Worm (Caenorhabditis elegans) whole organism, early embryonic: Measurements from ENCODE around the gene C16C10.13.

ENCODE experiments used
- B0310.2 ChIP-seq: sonication (generic microtip); optimal IDR thresholded peaks from 2 replicates; lab custom pipeline; 2016; ENCODE audit warnings: mild to moderate bottlenecking, missing genetic modification characterization, missing compliant biosample characterization
- F13C5.2 ChIP-seq: sonication (generic microtip); optimal IDR thresholded peaks from 2 replicates; lab custom pipeline; 2017; ENCODE audit warnings: mild to moderate bottlenecking, missing genetic modification characterization, inconsistent platforms, missing compliant biosample characterization
- aly-1 ChIP-seq: sonication (generic microtip); optimal IDR thresholded peaks from 2 replicates; lab custom pipeline; 2016; ENCODE audit warnings: missing genetic modification characterization, missing compliant biosample characterization
- ama-1 ChIP-seq: fragments of 150-350 bp; optimal IDR thresholded peaks from 2 replicates; lab custom pipeline; 2014
- ceh-13 ChIP-seq: fragments of 200-800 bp; sonication (Bioruptor generic); optimal IDR thresholded peaks from 2 replicates; lab custom pipeline; 2018; ENCODE audit warnings: mild to moderate bottlenecking, missing genetic modification characterization, missing compliant biosample characterization
- ceh-36 ChIP-seq: sonication (generic microtip); optimal IDR thresholded peaks from 2 replicates; lab custom pipeline; 2016; ENCODE audit warnings: missing genetic modification characterization, inconsistent platforms, missing compliant biosample characterization
- ets-7 ChIP-seq: sonication (generic microtip); optimal IDR thresholded peaks from 2 replicates; lab custom pipeline; 2016; ENCODE audit warnings: missing genotype, missing genetic modification characterization, missing compliant biosample characterization
- flt-1 ChIP-seq: fragments of 200-800 bp; sonication (Bioruptor generic); IDR thresholded peaks from 2 replicates; pipeline ENCODE4 v1.3.6; 2022; ENCODE audit warnings: missing genetic modification characterization, missing compliant biosample characterization
- hmbx-1 ChIP-seq: sonication (generic microtip); optimal IDR thresholded peaks from 2 replicates; lab custom pipeline; 2016; ENCODE audit warnings: mild to moderate bottlenecking, missing genetic modification characterization, missing compliant biosample characterization
- hmg-4 ChIP-seq: fragments of 200-800 bp; sonication (Bioruptor generic); optimal IDR thresholded peaks from 2 replicates; lab custom pipeline; 2018; ENCODE audit warnings: mild to moderate bottlenecking, missing genetic modification characterization, missing compliant biosample characterization
- hnd-1 ChIP-seq: sonication (generic microtip); optimal IDR thresholded peaks from 2 replicates; lab custom pipeline; 2016; ENCODE audit warnings: missing genetic modification characterization, missing compliant biosample characterization
- pes-1 ChIP-seq: fragments of 200-800 bp; sonication (Bioruptor generic); IDR thresholded peaks from 2 replicates; pipeline ENCODE4 v1.3.6; 2022; ENCODE audit warnings: missing genetic modification reagents, missing genetic modification characterization, missing compliant biosample characterization
- scrt-1 ChIP-seq: fragments of 200-800 bp; sonication (Bioruptor generic); IDR thresholded peaks from 2 replicates; pipeline ENCODE4 v1.3.6; 2022; ENCODE audit warnings: missing genetic modification characterization, missing compliant biosample characterization
- sea-1 ChIP-seq: fragments of 200-800 bp; sonication (Bioruptor generic); conservative IDR thresholded peaks from 2 replicates; pipeline ENCODE4 v1.3.6; 2022; ENCODE audit warnings: missing genetic modification characterization, missing compliant biosample characterization
- tbx-11 ChIP-seq: fragments of 200-800 bp; sonication (Bioruptor generic); IDR thresholded peaks from 2 replicates; pipeline ENCODE4 v1.3.6; 2022; ENCODE audit warnings: missing genetic modification characterization, missing compliant biosample characterization
- tbx-37 ChIP-seq: fragments of 200-800 bp; sonication (Bioruptor generic); conservative IDR thresholded peaks from 2 replicates; pipeline ENCODE4 v1.3.6; 2022; ENCODE audit warnings: missing genetic modification reagents, missing genetic modification characterization, missing compliant biosample characterization
- tra-4 ChIP-seq: sonication (generic microtip); optimal IDR thresholded peaks from 2 replicates; lab custom pipeline; 2017; ENCODE audit warnings: missing genetic modification characterization, missing compliant biosample characterization

The C16C10.13 gene

DNA sequence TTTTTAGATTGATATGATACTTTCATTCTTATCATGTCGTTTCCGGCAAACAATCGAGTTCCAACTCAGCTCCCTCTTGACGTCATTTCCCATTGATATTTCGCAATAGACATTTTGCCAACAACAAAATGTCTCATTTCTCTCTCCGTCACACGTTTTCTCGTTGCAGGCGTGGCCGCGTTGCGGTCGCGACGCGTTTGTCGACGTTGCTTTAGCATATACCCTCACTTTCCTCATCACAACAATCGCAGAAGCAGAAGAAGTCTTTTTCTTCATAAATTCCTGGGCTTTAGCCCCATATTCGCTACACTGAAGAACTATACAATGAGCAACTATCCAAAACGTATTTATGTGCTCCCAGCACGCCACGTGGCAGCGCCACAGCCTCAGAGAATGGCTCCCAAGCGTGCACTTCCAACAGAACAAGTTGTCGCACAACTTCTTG is 17.4 kb downstream of the C16C10.13 start, which contains the start of gene xbp-1:
TSS of gene xbp-1 (plus strand) at position 151 of the 445 bp plus-strand sequence.
- TF ChIP-seq tbx-11 (GFP tag; lab: Robert Waterston, UW) (no peak), sea-1 (GFP tag; lab: Robert Waterston, UW) (0 out of 2 replicates have a peak, but pooled peaks have one; percentile 21), hmg-4 (GFP tag; lab: Kevin White, UChicago) (peak; percentile 42), aly-1 (tag; lab: Kevin White, UChicago) (peak; percentile 15), flt-1 (GFP tag; lab: Robert Waterston, UW) (no peak), hnd-1 (tag; lab: Kevin White, UChicago) (no peak), F13C5.2 (tag; lab: Kevin White, UChicago) (peak; percentile 63), B0310.2 (peak; percentile 62), ama-1 (lab: Kevin White, UChicago) (peak; percentile 6), hmbx-1 (tag; lab: Kevin White, UChicago) (no peak), pes-1 (no peak)

DNA sequence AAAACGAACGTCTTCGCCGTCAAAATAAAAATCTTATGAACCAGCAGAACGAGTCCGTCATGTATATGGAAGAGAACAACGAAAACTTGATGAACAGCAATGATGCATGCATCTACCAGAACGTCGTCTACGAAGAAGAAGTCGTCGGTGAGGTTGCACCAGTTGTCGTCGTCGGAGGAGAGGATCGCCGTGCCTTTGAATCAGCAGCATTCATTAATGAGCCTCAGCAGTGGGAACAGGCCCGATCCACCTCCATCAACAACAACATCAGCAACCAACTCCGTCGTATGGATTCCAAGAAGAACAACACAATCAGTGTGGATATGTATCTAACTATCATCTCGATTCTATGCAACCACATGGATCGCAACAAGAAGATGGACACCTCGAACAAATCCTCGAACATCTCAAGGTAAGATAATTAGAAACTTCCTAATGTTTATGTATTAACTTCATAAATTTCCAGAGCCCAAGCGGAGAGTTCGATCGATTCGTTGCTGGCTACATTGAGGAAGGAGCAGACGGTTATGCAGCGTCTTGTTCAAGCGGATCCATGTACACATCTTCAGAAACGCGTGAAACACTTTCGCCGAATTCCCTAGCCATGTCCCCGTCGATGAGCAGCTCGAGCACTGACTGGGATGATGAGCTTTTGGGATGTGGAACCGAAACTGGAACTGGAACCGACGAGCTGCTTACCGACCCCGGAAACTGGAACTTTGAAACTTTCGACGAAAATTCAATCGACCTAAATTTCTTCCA is 18.3 kb downstream of the C16C10.13 start:
- TF ChIP-seq hmbx-1 (tag; lab: Kevin White, UChicago) (no peak), sea-1 (GFP tag; lab: Robert Waterston, UW) (no peak), ets-7 (tag; lab: Kevin White, UChicago) (no peak), hnd-1 (tag; lab: Kevin White, UChicago) (no peak), aly-1 (tag; lab: Kevin White, UChicago) (no peak), hmg-4 (GFP tag; lab: Kevin White, UChicago) (no peak), tra-4 (tag; lab: Kevin White, UChicago) (no peak), tbx-11 (GFP tag; lab: Robert Waterston, UW) (no peak), pes-1 (no peak), B0310.2 (no peak)

DNA sequence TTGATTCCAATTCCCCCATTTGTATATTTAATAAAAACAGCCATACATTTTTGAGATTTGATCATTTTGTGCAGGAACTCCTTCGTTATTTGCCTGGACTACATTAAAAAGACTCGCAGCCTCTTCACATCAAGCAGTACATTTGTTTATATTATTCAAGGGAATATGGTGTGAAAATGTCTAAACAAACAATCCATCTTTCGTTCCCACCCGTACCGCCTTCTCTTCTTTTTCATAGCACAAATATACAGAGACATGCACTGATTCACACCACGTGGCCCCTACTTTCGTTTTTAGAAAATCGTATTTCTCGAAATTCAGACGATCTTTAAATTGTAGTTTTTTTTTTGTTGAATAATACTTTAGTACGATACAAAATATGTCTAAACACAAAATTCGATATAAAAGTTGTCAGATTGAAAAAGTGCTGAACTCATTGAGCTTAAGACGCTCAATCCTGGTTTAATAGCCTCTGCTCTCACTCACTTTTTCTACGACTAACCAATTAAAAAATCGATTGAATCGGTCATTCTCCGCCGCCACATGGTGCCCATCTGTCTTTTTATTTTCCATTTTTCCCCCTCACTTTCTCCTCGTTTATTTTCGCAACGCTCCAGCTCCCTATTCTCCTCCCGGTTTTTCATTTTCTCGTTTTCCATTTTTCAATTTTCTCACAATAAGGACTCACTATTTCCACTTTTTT is 19.2 kb downstream of the C16C10.13 start:
- TF ChIP-seq tra-4 (tag; lab: Kevin White, UChicago) (no peak), sea-1 (GFP tag; lab: Robert Waterston, UW) (0 out of 2 replicates have a peak, but pooled peaks have one; percentile 35), tbx-37 (GFP tag; lab: Robert Waterston, UW) (0 out of 2 replicates have a peak, but pooled peaks have one; percentile 5)

DNA sequence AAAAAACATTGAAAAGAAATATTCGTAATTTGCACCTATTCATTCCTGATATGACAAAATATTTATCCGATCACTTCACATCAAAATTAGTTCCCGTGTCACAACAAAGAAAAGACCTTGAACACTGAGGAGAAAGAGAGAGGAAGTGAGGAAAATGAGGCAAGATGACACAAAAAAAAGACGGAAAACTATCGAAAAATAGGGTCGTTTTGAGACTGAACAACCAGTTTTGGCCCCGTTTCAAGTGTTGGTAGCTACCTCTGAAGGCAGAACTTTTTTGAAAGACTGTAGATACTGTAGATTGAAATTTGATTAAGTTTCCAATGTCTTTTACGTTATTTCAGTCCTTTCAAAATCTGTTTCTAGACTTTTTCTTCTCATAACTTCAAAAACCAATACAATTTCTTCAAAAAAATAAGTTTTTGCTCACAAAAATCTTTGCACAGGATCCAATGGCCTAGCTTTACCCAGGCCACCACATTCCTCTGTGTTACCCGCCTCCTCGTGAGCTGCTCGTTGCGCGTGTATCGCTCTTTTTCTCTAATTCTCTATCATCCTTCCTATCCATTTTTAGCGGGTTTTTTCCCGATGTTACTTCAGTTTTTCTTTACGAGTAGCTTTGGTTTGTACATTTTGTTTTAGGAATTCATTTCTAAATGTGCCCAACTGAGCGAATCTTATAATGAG is 20.2 kb downstream of the C16C10.13 start:
- TF ChIP-seq ama-1 (lab: Kevin White, UChicago) (no peak), ceh-36 (tag; lab: Kevin White, UChicago) (no peak), tra-4 (tag; lab: Kevin White, UChicago) (no peak), hmg-4 (GFP tag; lab: Kevin White, UChicago) (peak; percentile 41), tbx-37 (GFP tag; lab: Robert Waterston, UW) (peak; percentile 59; the same call in 1 of the 2 replicates)

DNA sequence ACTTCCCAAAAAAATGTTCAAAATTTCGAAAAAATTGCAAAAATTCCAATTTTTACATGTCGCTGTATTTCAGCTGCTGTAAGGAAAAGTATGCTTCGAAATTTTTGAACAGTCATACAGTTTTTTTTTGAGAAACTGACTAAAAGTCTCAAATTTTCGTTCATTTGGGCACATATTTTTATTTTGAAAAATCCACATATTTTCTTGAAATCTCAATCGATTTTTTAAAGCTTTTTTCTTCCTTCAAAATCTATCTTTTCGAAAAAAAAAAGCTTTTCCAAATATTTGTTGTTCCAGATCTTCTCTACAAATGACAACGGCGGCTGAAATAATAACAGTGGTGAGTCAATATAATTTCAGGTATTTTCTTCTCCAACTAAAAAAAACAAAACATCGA is 20.7 kb downstream of the C16C10.13 start, which contains the start of gene asd-1:
TSS of gene asd-1 (plus strand) at position 298 of the 397 bp plus-strand sequence.
- TF ChIP-seq flt-1 (GFP tag; lab: Robert Waterston, UW) (no peak), ceh-13 (GFP tag; lab: Kevin White, UChicago) (no peak)

DNA sequence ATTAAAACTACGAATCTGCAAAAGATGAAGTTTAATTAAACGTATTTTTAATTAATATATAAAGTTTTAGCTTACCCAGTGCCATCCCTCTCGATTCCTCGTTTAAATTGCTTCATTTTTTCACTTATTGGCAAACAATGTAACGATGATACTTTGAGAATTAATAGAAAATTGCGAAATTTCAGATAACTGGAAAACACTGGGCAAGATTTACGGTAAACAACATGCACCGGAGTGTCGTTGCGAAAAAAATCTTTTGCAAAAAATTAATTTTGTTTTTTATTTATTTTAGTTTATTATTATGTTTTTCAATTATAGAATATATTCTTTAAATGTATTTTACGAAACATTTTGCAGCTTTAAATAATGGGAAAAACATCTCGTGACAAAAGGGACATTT is 27.8 kb downstream of the C16C10.13 start, which contains the start of the genes pelo-1 and R74.7:
TSS of gene pelo-1 (minus strand) at position 151 of the 400 bp plus-strand sequence.
TSS of gene R74.7 (plus strand) at position 358 of the 400 bp plus-strand sequence.
- TF ChIP-seq hmg-4 (GFP tag; lab: Kevin White, UChicago) (no peak), pes-1 (no peak), tbx-37 (GFP tag; lab: Robert Waterston, UW) (no peak), hnd-1 (tag; lab: Kevin White, UChicago) (no peak), ceh-13 (GFP tag; lab: Kevin White, UChicago) (no peak), F13C5.2 (tag; lab: Kevin White, UChicago) (no peak), scrt-1 (no peak), flt-1 (GFP tag; lab: Robert Waterston, UW) (no peak), hmbx-1 (tag; lab: Kevin White, UChicago) (no peak), aly-1 (tag; lab: Kevin White, UChicago) (no peak), ama-1 (lab: Kevin White, UChicago) (no peak), tra-4 (tag; lab: Kevin White, UChicago) (no peak)

DNA sequence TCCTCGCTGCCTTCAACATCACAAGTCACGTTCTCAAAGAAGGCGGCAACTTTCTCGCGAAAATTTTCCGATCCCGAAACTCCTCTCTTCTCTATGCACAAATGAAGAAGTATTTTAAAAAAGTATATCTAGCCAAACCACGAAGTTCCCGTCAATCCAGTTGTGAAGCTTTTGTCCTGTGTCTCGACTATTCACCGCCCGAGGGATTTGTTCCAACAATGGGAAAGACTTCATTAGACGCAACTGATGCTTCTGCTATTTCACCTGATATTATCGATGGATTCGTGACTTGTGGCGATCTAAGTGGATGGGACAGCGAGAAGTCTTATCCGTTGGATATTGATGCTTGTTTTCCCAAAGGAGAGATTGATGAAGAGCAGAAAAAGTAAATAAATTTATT is 28.7 kb downstream of the C16C10.13 start:
- TF ChIP-seq flt-1 (GFP tag; lab: Robert Waterston, UW): no peak
- TF ChIP-seq hmg-4 (GFP tag; lab: Kevin White, UChicago): no peak
- no peak for TF ChIP-seq ceh-36 (tag; lab: Kevin White, UChicago)
- TF ChIP-seq tbx-37 (GFP tag; lab: Robert Waterston, UW): no peak
- TF ChIP-seq F13C5.2 (tag; lab: Kevin White, UChicago): no peak
- no peak for TF ChIP-seq scrt-1
